Worm (Caenorhabditis elegans) whole organism, L2 larva: ENCODE data around the gene cog-1.

Experiments used
- ama-1 ChIP-seq: fragments of 150-350 bp; optimal IDR thresholded peaks from 2 replicates; lab custom pipeline; 2018; ENCODE audit warnings: inconsistent platforms
- blmp-1 ChIP-seq: sonication (generic microtip); optimal IDR thresholded peaks from 2 replicates; lab custom pipeline; 2017; ENCODE audit warnings: missing genetic modification characterization, mild to moderate bottlenecking, missing compliant biosample characterization, antibody characterized with exemption, moderate library complexity; ENCODE audit not compliant: insufficient read depth
- crh-2 ChIP-seq: sonication (generic microtip); optimal IDR thresholded peaks from 2 replicates; lab custom pipeline; 2017; ENCODE audit warnings: missing biosample characterization, missing genetic modification characterization
- egl-27 ChIP-seq: sonication (generic microtip); optimal IDR thresholded peaks from 3 replicates; lab custom pipeline; 2017; ENCODE audit warnings: missing biosample characterization, missing genetic modification reagents, missing genetic modification characterization
- lin-39 ChIP-seq: fragments of 150-350 bp; optimal IDR thresholded peaks from 2 replicates; lab custom pipeline; 2014; ENCODE audit warnings: missing biosample characterization, missing genetic modification reagents, missing genetic modification characterization
- mab-5 ChIP-seq: fragments of 150-350 bp; optimal IDR thresholded peaks from 2 replicates; lab custom pipeline; 2014; ENCODE audit warnings: missing biosample characterization, missing genetic modification characterization
- nhr-21 ChIP-seq: fragments of 150-350 bp; optimal IDR thresholded peaks from 2 replicates; lab custom pipeline; 2014; ENCODE audit warnings: missing biosample characterization, missing genetic modification characterization
- nhr-25 ChIP-seq: fragments of 150-350 bp; sonication (generic microtip); optimal IDR thresholded peaks from 3 replicates; lab custom pipeline; 2014; ENCODE audit warnings: missing biosample characterization, missing genetic modification characterization
- skn-1 ChIP-seq: sonication (generic microtip); optimal IDR thresholded peaks from 2 replicates; lab custom pipeline; 2017; ENCODE audit warnings: missing biosample characterization, missing genetic modification characterization

- TF ChIP-seq mab-5 (no peak), ama-1 (lab: Kevin White, UChicago) (no peak), egl-27 (tag; lab: Kevin White, UChicago) (no peak), nhr-21 (tag; lab: Kevin White, UChicago) (no peak), skn-1 (tag; lab: Kevin White, UChicago) (no peak), crh-2 (tag; lab: Kevin White, UChicago) (no peak), nhr-25 (tag; lab: Kevin White, UChicago) (no peak), blmp-1 (no peak), lin-39 (tag; lab: Kevin White, UChicago) (no peak)
Measured at ce11 chrII:14945518-14945917, 43.2 kb downstream of the cog-1 start.
